Worm (Caenorhabditis elegans): Measurements from ENCODE around the gene perm-1.

The perm-1 gene

DNA sequence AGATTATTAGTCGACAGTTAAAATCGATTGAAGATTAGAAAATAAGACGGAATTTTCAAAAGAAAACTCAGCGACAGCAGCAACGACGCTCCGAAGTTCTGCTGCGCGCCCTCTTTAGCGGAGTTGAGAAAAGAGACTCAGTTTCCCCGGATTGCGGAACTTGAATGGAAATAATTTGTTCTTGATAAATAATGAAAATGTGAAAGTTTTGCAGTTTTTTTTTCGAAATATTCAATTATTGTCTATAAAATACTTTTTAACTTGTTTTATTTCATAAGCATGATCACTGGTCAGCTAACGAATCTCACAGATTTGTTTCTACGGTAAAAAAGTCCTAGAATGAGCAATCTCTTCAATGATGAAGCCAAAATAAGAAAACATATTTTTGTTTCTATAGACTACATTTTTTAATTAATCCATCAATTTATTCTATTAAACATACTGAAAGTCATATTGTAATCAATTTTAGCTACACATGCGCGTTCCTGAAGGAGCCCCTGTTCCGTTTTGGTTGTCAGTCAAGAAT is 23.1 kb upstream of the perm-1 start, which contains the start of the genes cec-3 and T09A5.15:
TSS of gene cec-3 (minus strand) at position 116 of the 526 bp plus-strand sequence.
TSS of gene T09A5.15 (plus strand) at position 476 of the 526 bp plus-strand sequence.
- peak; percentile 26 for TF ChIP-seq nhr-28 (tag; optimal IDR thresholded peaks at IDR 0.05)
- peak in 1 of 2 experiments; percentile 66 for TF ChIP-seq lsy-2 (tag; optimal IDR thresholded peaks at IDR 0.05)
- TF ChIP-seq duxl-1 (tag; optimal IDR thresholded peaks at IDR 0.05; ENCODE audit: poor library complexity), result no peak
- peak; percentile 4 for TF ChIP-seq hlh-30 (tag; optimal IDR thresholded peaks at IDR 0.05; ENCODE audit: insufficient read depth)
- peak; percentile 62 for TF ChIP-seq mes-2 (tag; optimal IDR thresholded peaks at IDR 0.05; ENCODE audit: poor library complexity, severe bottlenecking)
- TF ChIP-seq ZK546.5 (tag; optimal IDR thresholded peaks at IDR 0.05), result no peak
- peak; percentile 98 for TF ChIP-seq T20F7.1 (GFP tag; optimal IDR thresholded peaks at IDR 0.05)
- TF ChIP-seq rbr-2 (tag; optimal IDR thresholded peaks at IDR 0.05), result peak; percentile 28
- peak; percentile 28 for TF ChIP-seq dve-1 (tag; optimal IDR thresholded peaks at IDR 0.05; ENCODE audit: insufficient read depth)
- no peak for TF ChIP-seq Y75B8A.6 (GFP tag; IDR thresholded peaks at IDR 0.05)
- TF ChIP-seq mep-1 (tag; optimal IDR thresholded peaks at IDR 0.05), result peak; percentile 33
- peak; percentile 52 for TF ChIP-seq dpl-1 (GFP tag; optimal IDR thresholded peaks at IDR 0.05)
- TF ChIP-seq hif-1 (tag; optimal IDR thresholded peaks at IDR 0.05), result peak in 1 of 2 experiments; percentile 66
- TF ChIP-seq tag-97 (GFP tag; IDR thresholded peaks at IDR 0.05), result no peak

DNA sequence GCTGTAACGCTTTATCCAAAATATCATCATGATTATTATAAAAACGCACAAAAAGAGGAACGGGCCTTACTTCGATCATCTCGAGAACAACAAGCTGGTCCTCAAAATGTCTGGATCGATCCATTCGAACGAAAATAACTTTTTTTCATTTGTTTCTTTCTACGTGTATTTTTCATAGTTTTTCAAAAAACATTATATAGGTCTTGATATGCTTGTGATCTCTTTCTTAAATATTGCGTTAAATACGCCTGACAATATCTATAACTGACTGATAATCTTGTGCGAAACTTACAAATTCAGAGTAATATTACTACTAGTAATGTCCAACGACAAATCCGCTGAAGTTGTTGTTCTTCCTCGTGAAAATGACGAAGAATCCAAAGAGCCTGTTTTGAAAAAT is 22.5 kb upstream of the perm-1 start, which contains the start of gene sds-22:
TSS of gene sds-22 (plus strand) at position 301 of the 400 bp plus-strand sequence.
- TF ChIP-seq arid-1 (GFP tag; conservative IDR thresholded peaks at IDR 0.05) (no peak), nhr-237 (tag; optimal IDR thresholded peaks at IDR 0.05) (no peak), lin-39 (tag; optimal IDR thresholded peaks at IDR 0.05) (no peak), F49E8.2 (tag; optimal IDR thresholded peaks at IDR 0.05; ENCODE audit: borderline replicate concordance) (no peak), dmd-9 (GFP tag; IDR thresholded peaks at IDR 0.05) (no peak), aha-1 (tag) (peak; percentile 13)

DNA sequence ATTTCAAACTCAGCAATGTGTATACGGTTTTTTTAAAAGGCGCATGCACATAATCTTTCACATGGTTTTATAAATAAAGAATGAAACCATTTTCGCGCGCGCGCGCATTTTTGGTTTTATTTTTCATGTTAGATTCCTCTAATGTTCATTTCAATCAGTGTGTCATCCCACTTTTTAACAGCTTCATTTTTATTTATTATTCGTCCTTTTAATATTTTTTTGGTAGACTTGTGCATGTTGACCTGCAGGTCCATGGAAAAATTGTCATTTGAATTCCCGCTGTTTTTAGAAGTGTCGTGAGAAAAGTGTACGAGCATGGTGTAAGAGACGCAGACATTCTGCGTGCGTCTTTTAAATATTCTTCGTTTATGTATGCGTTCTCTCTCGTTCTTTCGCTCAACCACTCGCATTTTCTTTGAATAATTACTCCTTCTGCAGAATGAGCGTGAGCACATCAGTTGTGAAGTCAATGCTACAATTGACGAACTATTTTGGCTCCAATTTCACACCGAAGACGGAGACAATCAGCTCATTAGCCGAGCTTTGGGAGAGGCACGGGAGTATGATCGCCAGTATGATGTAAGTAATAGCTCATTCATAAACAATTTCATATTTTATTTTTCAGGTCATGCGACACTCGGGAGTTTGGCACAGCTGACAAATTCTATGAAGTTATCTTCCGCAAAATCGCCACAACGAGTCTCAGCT is 20.2 kb upstream of the perm-1 start, which contains the start of gene lin-5:
TSS of gene lin-5 (plus strand) at position 354 of the 708 bp plus-strand sequence.
- no peak for TF ChIP-seq F26F4.8 (GFP tag; conservative IDR thresholded peaks at IDR 0.05)
- no peak for TF ChIP-seq saeg-2 (GFP tag; IDR thresholded peaks at IDR 0.05)
- TF ChIP-seq lin-1 (GFP tag; IDR thresholded peaks at IDR 0.05), result no peak
- peak; percentile 74 for TF ChIP-seq unc-130 (GFP tag; optimal IDR thresholded peaks at IDR 0.05)
- TF ChIP-seq rbr-2 (tag; optimal IDR thresholded peaks at IDR 0.05), result peak; percentile 45
- no peak for TF ChIP-seq ZK546.5 (tag; optimal IDR thresholded peaks at IDR 0.05)
- no peak for TF ChIP-seq ztf-11 (tag; optimal IDR thresholded peaks at IDR 0.05)
- TF ChIP-seq ceh-20 (GFP tag; IDR thresholded peaks at IDR 0.05), result no peak
- peak in 1 of 2 experiments; percentile 91 for TF ChIP-seq unc-62 (GFP tag; optimal IDR thresholded peaks at IDR 0.05 in 1 of 2)
- no peak for TF ChIP-seq unc-62 (tag; optimal IDR thresholded peaks at IDR 0.05)
- TF ChIP-seq ztf-7 (tag; optimal IDR thresholded peaks at IDR 0.05), result no peak
- TF ChIP-seq attf-4 (tag; optimal IDR thresholded peaks at IDR 0.05), result no peak
- TF ChIP-seq dve-1 (tag; optimal IDR thresholded peaks at IDR 0.05; ENCODE audit: insufficient read depth), result peak; percentile 4
- no peak for TF ChIP-seq nhr-28 (tag; optimal IDR thresholded peaks at IDR 0.05)
- TF ChIP-seq gei-8 (GFP tag; optimal IDR thresholded peaks at IDR 0.05), result no peak
- TF ChIP-seq nhr-41 (GFP tag; IDR thresholded peaks at IDR 0.05), result no peak
- TF ChIP-seq ceh-62 (tag; optimal IDR thresholded peaks at IDR 0.05), result no peak
- TF ChIP-seq fkh-10 (GFP tag; optimal IDR thresholded peaks at IDR 0.05), result peak; percentile 9
- no peak for TF ChIP-seq ZK337.2 (GFP tag; IDR thresholded peaks at IDR 0.05)
- no peak for TF ChIP-seq ceh-28 (tag; optimal IDR thresholded peaks at IDR 0.05)
- no peak for TF ChIP-seq mxl-2 (GFP tag; conservative IDR thresholded peaks at IDR 0.05)
- no peak for TF ChIP-seq tra-1 (GFP tag; IDR thresholded peaks at IDR 0.05)
- TF ChIP-seq lin-15B (tag; optimal IDR thresholded peaks at IDR 0.05), result no peak
- no peak for TF ChIP-seq daf-8 (GFP tag; IDR thresholded peaks at IDR 0.05)
- no peak for TF ChIP-seq nhr-48 (tag; optimal IDR thresholded peaks at IDR 0.05)
- peak; percentile 70 for TF ChIP-seq mes-2 (tag; optimal IDR thresholded peaks at IDR 0.05; ENCODE audit: poor library complexity, severe bottlenecking)
- no peak for TF ChIP-seq dmd-9 (GFP tag; IDR thresholded peaks at IDR 0.05)
- TF ChIP-seq lsy-2 (tag; optimal IDR thresholded peaks at IDR 0.05), result peak in 1 of 2 experiments; percentile 86
- no peak for TF ChIP-seq hlh-11 (tag; optimal IDR thresholded peaks at IDR 0.05)
- peak; percentile 20 for TF ChIP-seq lin-13 (GFP tag; optimal IDR thresholded peaks at IDR 0.05)
- TF ChIP-seq lim-7 (GFP tag; IDR thresholded peaks at IDR 0.05), result no peak
- TF ChIP-seq tag-97 (GFP tag; IDR thresholded peaks at IDR 0.05), result no peak
- TF ChIP-seq ceh-44 (GFP tag; IDR thresholded peaks at IDR 0.05), result no peak

Data from whole organism, L4 larva.